Worm (Caenorhabditis elegans) whole organism, L4 larva: ENCODE data around the gene F52G3.8.

Source experiments
- duxl-1 ChIP-seq: sonication (generic microtip); optimal IDR thresholded peaks from 2 replicates; lab custom pipeline; 2016; ENCODE audit warnings: mild to moderate bottlenecking, missing genetic modification characterization, moderate library complexity, missing compliant biosample characterization; ENCODE audit not compliant: poor library complexity
- egl-27 ChIP-seq: sonication (generic microtip); optimal IDR thresholded peaks from 3 replicates; lab custom pipeline; 2017; ENCODE audit warnings: missing biosample characterization, missing genetic modification reagents, missing genetic modification characterization
- nhr-11 ChIP-seq: fragments of 150-350 bp; optimal IDR thresholded peaks from 2 replicates; lab custom pipeline; 2014; ENCODE audit warnings: missing biosample characterization, missing genetic modification characterization

- no peak for TF ChIP-seq duxl-1
- TF ChIP-seq egl-27 (tag; lab: Kevin White, UChicago), result no peak
- TF ChIP-seq nhr-11 (tag; lab: Kevin White, UChicago), result no peak
Measured at ce11 chrX:16903619-16904018, 49.1 kb downstream of the F52G3.8 start, which contains the start of gene F39F10.4.
